Fruit fly (Drosophila melanogaster): ENCODE results near the gene ko.

ko gene

DNA sequence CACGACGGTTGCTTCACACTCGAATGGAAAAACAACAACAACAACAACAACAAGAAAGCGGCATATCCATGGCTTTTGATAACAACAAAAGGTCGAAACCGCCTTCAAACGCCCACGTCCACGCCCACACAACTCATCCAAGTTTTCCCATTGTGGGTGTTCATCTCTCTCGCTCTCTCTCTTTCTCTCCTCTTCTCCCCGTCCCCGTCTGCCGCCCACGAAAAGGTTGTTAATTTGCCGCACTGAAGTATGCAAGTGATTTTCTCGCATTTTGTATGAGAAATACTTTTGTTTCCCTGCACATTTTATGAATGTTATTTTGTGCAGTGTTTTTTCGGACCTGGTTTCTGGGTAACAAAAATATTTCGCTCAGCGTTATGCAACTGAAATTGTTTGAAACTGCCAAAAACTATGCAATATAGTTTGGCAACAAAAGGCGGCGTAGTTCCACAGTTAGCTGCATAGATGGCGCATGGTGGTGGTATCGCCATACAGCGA lies 81.5 kb downstream of the ko start (continued):
- TF ChIP-seq D19A (tag; optimal IDR thresholded peaks at IDR 0.05) (no peak), hbn (GFP tag; IDR thresholded peaks at IDR 0.05; ENCODE audit: partially characterized antibody) (0 out of 2 replicates have a peak, but pooled peaks have one; percentile 22), CG13123 (GFP tag; optimal IDR thresholded peaks at IDR 0.05) (peak; percentile 5), Atf3 (GFP tag; optimal IDR thresholded peaks at IDR 0.05) (no peak), CG1603 (tag; optimal IDR thresholded peaks at IDR 0.05) (peak; percentile 54), crc (GFP tag; optimal IDR thresholded peaks at IDR 0.05) (no peak), Hmr (GFP tag; optimal IDR thresholded peaks at IDR 0.05) (peak; percentile 51), abd-A (tag; optimal IDR thresholded peaks at IDR 0.05) (peak; percentile 38), Doc3 (GFP tag; IDR thresholded peaks at IDR 0.05; ENCODE audit: partially characterized antibody) (no peak), Mes4 (GFP tag; optimal IDR thresholded peaks at IDR 0.05) (no peak), dm (GFP tag; optimal IDR thresholded peaks at IDR 0.05) (no peak), pb (GFP tag; optimal IDR thresholded peaks at IDR 0.05) (peak; percentile 8), Fer2 (tag; optimal IDR thresholded peaks at IDR 0.05) (no peak), Doc2 (GFP tag; IDR thresholded peaks at IDR 0.05) (no peak), tgo (GFP tag; IDR thresholded peaks at IDR 0.05) (no peak; the same call in 2 of the 3 replicates), CG12299 (tag; optimal IDR thresholded peaks at IDR 0.05) (peak; percentile 23), CG8359 (GFP tag; optimal IDR thresholded peaks at IDR 0.05; ENCODE audit: borderline replicate concordance) (no peak), Chrac-16 (GFP tag; optimal IDR thresholded peaks at IDR 0.05) (no peak), phol (tag; optimal IDR thresholded peaks at IDR 0.05) (no peak), hth (optimal IDR thresholded peaks at IDR 0.05) (no peak), Mad (GFP tag; optimal IDR thresholded peaks at IDR 0.05) (peak; percentile 4), CG14965 (GFP tag; optimal IDR thresholded peaks at IDR 0.05; ENCODE audit: borderline replicate concordance) (no peak), run (tag; optimal IDR thresholded peaks at IDR 0.05) (no peak), Awh (GFP tag; IDR thresholded peaks at IDR 0.05) (no peak), zfh1 (GFP tag; IDR thresholded peaks at IDR 0.05) (peak; percentile 46; the same call in 2 of the 3 replicates), yki (optimal IDR thresholded peaks at IDR 0.05) (no peak), CG8924 (tag; optimal IDR thresholded peaks at IDR 0.05) (no peak), pzg (GFP tag; optimal IDR thresholded peaks at IDR 0.05) (peak; percentile 9), CG12104 (GFP tag; optimal IDR thresholded peaks at IDR 0.05) (no peak), luna (GFP tag; optimal IDR thresholded peaks at IDR 0.05) (no peak), CG2202 (tag; optimal IDR thresholded peaks at IDR 0.05) (no peak), vnd (GFP tag; IDR thresholded peaks at IDR 0.05; ENCODE audit: partially characterized antibody) (no peak), CG18619 (GFP tag; optimal IDR thresholded peaks at IDR 0.05) (no peak), ci (GFP tag; IDR thresholded peaks at IDR 0.05) (peak; percentile 80; the same call in 2 of the 3 replicates), ttk (GFP tag; IDR thresholded peaks at IDR 0.05) (no peak), Sin3A (optimal IDR thresholded peaks at IDR 0.05) (no peak), CG31365 (tag; optimal IDR thresholded peaks at IDR 0.05) (peak; percentile 27), CTCF (GFP tag; optimal IDR thresholded peaks at IDR 0.05) (peak; percentile 98), tio (GFP tag; optimal IDR thresholded peaks at IDR 0.05) (no peak), Nf-YC (tag; optimal IDR thresholded peaks at IDR 0.05) (peak; percentile 42), lilli (GFP tag; optimal IDR thresholded peaks at IDR 0.05) (peak; percentile 50), pan (optimal IDR thresholded peaks at IDR 0.05) (no peak), pan (GFP tag; optimal IDR thresholded peaks at IDR 0.05 in 1 of 2, IDR thresholded peaks at IDR 0.05 in 1 of 2) (peak in 1 of 2 experiments; percentile 25), cwo (GFP tag; optimal IDR thresholded peaks at IDR 0.05) (no peak), ab (GFP tag; optimal IDR thresholded peaks at IDR 0.05) (no peak), CG4328 (GFP tag; optimal IDR thresholded peaks at IDR 0.05) (no peak), salm (tag; optimal IDR thresholded peaks at IDR 0.05) (peak; percentile 46), CG10431 (GFP tag; optimal IDR thresholded peaks at IDR 0.05) (no peak), Dll (GFP tag; IDR thresholded peaks at IDR 0.05; ENCODE audit: partially characterized antibody) (no peak), gcm (GFP tag; optimal IDR thresholded peaks at IDR 0.05) (peak; percentile 51), gt (GFP tag; IDR thresholded peaks at IDR 0.05) (no peak), pho (GFP tag; optimal IDR thresholded peaks at IDR 0.05) (peak; percentile 31)
